Worm (Caenorhabditis elegans) whole organism, L3 larva: Measurements from ENCODE around the gene W03F8.6.

Experiments used
- R02D3.7 ChIP-seq: fragments of 150-350 bp; optimal IDR thresholded peaks from 2 replicates; lab custom pipeline; 2014; ENCODE audit warnings: missing biosample characterization, missing genetic modification characterization
- ZK546.5 ChIP-seq: sonication (generic microtip); optimal IDR thresholded peaks from 2 replicates; lab custom pipeline; 2017; ENCODE audit warnings: missing biosample characterization, missing genetic modification characterization
- aly-2 ChIP-seq: fragments of 150-350 bp; optimal IDR thresholded peaks from 2 replicates; lab custom pipeline; 2014; ENCODE audit warnings: missing biosample characterization, missing genetic modification characterization
- ama-1 ChIP-seq: fragments of 150-350 bp; optimal IDR thresholded peaks from 2 replicates; lab custom pipeline; 2018
- ceh-16 ChIP-seq: sonication (generic microtip); optimal IDR thresholded peaks from 2 replicates; lab custom pipeline; 2017; ENCODE audit warnings: missing biosample characterization, missing genetic modification characterization
- ceh-28 ChIP-seq: fragments of 150-350 bp; optimal IDR thresholded peaks from 2 replicates; lab custom pipeline; 2014; ENCODE audit warnings: missing biosample characterization, missing genetic modification reagents, missing genetic modification characterization
- ceh-82 ChIP-seq: fragments of 150-350 bp; optimal IDR thresholded peaks from 2 replicates; lab custom pipeline; 2014; ENCODE audit warnings: missing biosample characterization, missing genetic modification characterization
- ceh-9 ChIP-seq: sonication (generic microtip); optimal IDR thresholded peaks from 2 replicates; lab custom pipeline; 2018; ENCODE audit warnings: missing biosample characterization, missing genetic modification characterization
- daf-12 ChIP-seq: fragments of 150-350 bp; optimal IDR thresholded peaks from 2 replicates; lab custom pipeline; 2014; ENCODE audit warnings: missing biosample characterization, missing genetic modification reagents, missing genetic modification characterization
- egl-27 ChIP-seq: sonication (generic microtip); optimal IDR thresholded peaks from 4 replicates; lab custom pipeline; 2017; ENCODE audit warnings: missing biosample characterization, missing genetic modification reagents, missing genetic modification characterization
- egl-5 ChIP-seq: fragments of 150-350 bp; optimal IDR thresholded peaks from 2 replicates; lab custom pipeline; 2017; ENCODE audit warnings: missing biosample characterization, missing genetic modification reagents, missing genetic modification characterization, inconsistent platforms
- elt-1 ChIP-seq: fragments of 150-350 bp; optimal IDR thresholded peaks from 2 replicates; lab custom pipeline; 2014; ENCODE audit warnings: missing biosample characterization, missing genetic modification characterization
- elt-2 ChIP-seq: sonication (generic microtip); optimal IDR thresholded peaks from 2 replicates; lab custom pipeline; 2016; ENCODE audit warnings: missing genetic modification reagents, mild to moderate bottlenecking, missing genetic modification characterization, missing compliant biosample characterization
- elt-3 ChIP-seq, 3 experiments: fragments of 150-350 bp in 1 of 3; sonication (generic microtip) in 2 of 3; optimal IDR thresholded peaks; 2 replicates in 2 of 3; 4 replicates in 1 of 3; lab custom pipeline; 2014 to 2017; ENCODE audit warnings: missing biosample characterization in 3 of 3, missing genetic modification characterization in 3 of 3
- eor-1 ChIP-seq, 2 experiments: fragments of 150-350 bp; optimal IDR thresholded peaks; 2 replicates each; lab custom pipeline; 2014 to 2018; ENCODE audit warnings: missing biosample characterization in 2 of 2, missing genetic modification characterization in 2 of 2
- fkh-10 ChIP-seq: sonication (generic microtip); optimal IDR thresholded peaks from 2 replicates; lab custom pipeline; 2017; ENCODE audit warnings: missing biosample characterization, missing genetic modification reagents, missing genetic modification characterization
- fkh-2 ChIP-seq: fragments of 150-350 bp; optimal IDR thresholded peaks from 2 replicates; lab custom pipeline; 2014; ENCODE audit warnings: missing biosample characterization, missing genetic modification reagents, missing genetic modification characterization
- fos-1 ChIP-seq: fragments of 150-350 bp; optimal IDR thresholded peaks from 2 replicates; lab custom pipeline; 2014; ENCODE audit warnings: missing biosample characterization, missing genetic modification characterization
- hmg-11 ChIP-seq: sonication (generic microtip); optimal IDR thresholded peaks from 2 replicates; lab custom pipeline; 2016; ENCODE audit warnings: missing genetic modification characterization, missing compliant biosample characterization
- jun-1 ChIP-seq: fragments of 150-350 bp; optimal IDR thresholded peaks from 2 replicates; lab custom pipeline; 2014; ENCODE audit warnings: missing biosample characterization, missing genetic modification reagents, missing genetic modification characterization
- lin-15B ChIP-seq: fragments of 150-350 bp; optimal IDR thresholded peaks from 2 replicates; lab custom pipeline; 2014; ENCODE audit warnings: missing biosample characterization, missing genetic modification characterization
- lin-39 ChIP-seq: fragments of 150-350 bp; optimal IDR thresholded peaks from 2 replicates; lab custom pipeline; 2018; ENCODE audit warnings: missing biosample characterization, missing genetic modification reagents, missing genetic modification characterization
- lsy-12 ChIP-seq: sonication (generic microtip); optimal IDR thresholded peaks from 2 replicates; lab custom pipeline; 2016; ENCODE audit warnings: mild to moderate bottlenecking, missing genetic modification characterization, missing compliant biosample characterization
- mdl-1 ChIP-seq: fragments of 150-350 bp; optimal IDR thresholded peaks from 2 replicates; lab custom pipeline; 2014; ENCODE audit warnings: missing biosample characterization, missing genetic modification characterization
- mml-1 ChIP-seq: fragments of 150-350 bp; sonication (generic microtip); optimal IDR thresholded peaks from 3 replicates; lab custom pipeline; 2014; ENCODE audit warnings: missing biosample characterization, missing genetic modification characterization
- nfya-1 ChIP-seq: sonication (generic microtip); optimal IDR thresholded peaks from 2 replicates; lab custom pipeline; 2017; ENCODE audit warnings: missing genetic modification characterization, mild to moderate bottlenecking, missing compliant biosample characterization, antibody characterized with exemption, moderate library complexity; ENCODE audit not compliant: insufficient read depth
- nhr-11 ChIP-seq: fragments of 150-350 bp; optimal IDR thresholded peaks from 2 replicates; lab custom pipeline; 2014; ENCODE audit warnings: missing biosample characterization, missing genetic modification characterization
- nhr-12 ChIP-seq: fragments of 150-350 bp; optimal IDR thresholded peaks from 2 replicates; lab custom pipeline; 2014; ENCODE audit warnings: missing biosample characterization, missing genetic modification characterization
- nhr-23 ChIP-seq: fragments of 150-350 bp; optimal IDR thresholded peaks from 2 replicates; lab custom pipeline; 2014; ENCODE audit warnings: missing biosample characterization, missing genetic modification reagents, missing genetic modification characterization
- nhr-237 ChIP-seq: fragments of 150-350 bp; optimal IDR thresholded peaks from 2 replicates; lab custom pipeline; 2014; ENCODE audit warnings: missing biosample characterization, missing genetic modification characterization
- nhr-25 ChIP-seq: sonication (generic microtip); optimal IDR thresholded peaks from 2 replicates; lab custom pipeline; 2017; ENCODE audit warnings: missing biosample characterization, missing genetic modification characterization
- nhr-28 ChIP-seq: fragments of 150-350 bp; optimal IDR thresholded peaks from 2 replicates; lab custom pipeline; 2014; ENCODE audit warnings: missing biosample characterization, missing genetic modification characterization
- nhr-43 ChIP-seq: sonication (generic microtip); optimal IDR thresholded peaks from 2 replicates; lab custom pipeline; 2016; ENCODE audit warnings: mild to moderate bottlenecking, missing genetic modification characterization, missing compliant biosample characterization; ENCODE audit not compliant: poor library complexity, severe bottlenecking
- nhr-67 ChIP-seq: fragments of 150-350 bp; optimal IDR thresholded peaks from 2 replicates; lab custom pipeline; 2014; ENCODE audit warnings: missing biosample characterization, missing genetic modification characterization
- nhr-76 ChIP-seq: fragments of 150-350 bp; sonication (generic microtip); optimal IDR thresholded peaks from 5 replicates; lab custom pipeline; 2014; ENCODE audit warnings: missing biosample characterization, missing genetic modification characterization
- nhr-77 ChIP-seq: fragments of 150-350 bp; optimal IDR thresholded peaks from 2 replicates; lab custom pipeline; 2014; ENCODE audit warnings: missing biosample characterization, missing genetic modification characterization
- pha-4 ChIP-seq: fragments of 150-350 bp; optimal IDR thresholded peaks from 2 replicates; lab custom pipeline; 2014; ENCODE audit warnings: missing biosample characterization, missing genetic modification reagents, missing genetic modification characterization
- pqm-1 ChIP-seq: fragments of 150-350 bp; optimal IDR thresholded peaks from 2 replicates; lab custom pipeline; 2017; ENCODE audit warnings: missing biosample characterization, missing genetic modification characterization, inconsistent platforms
- sea-2 ChIP-seq: fragments of 150-350 bp; sonication (generic microtip); optimal IDR thresholded peaks from 4 replicates; lab custom pipeline; 2014; ENCODE audit warnings: missing biosample characterization, missing genetic modification reagents, missing genetic modification characterization
- skn-1 ChIP-seq: fragments of 150-350 bp; optimal IDR thresholded peaks from 2 replicates; lab custom pipeline; 2014; ENCODE audit warnings: missing biosample characterization, missing genetic modification characterization
- snpc-4 ChIP-seq: fragments of 150-350 bp; optimal IDR thresholded peaks from 2 replicates; lab custom pipeline; 2014; ENCODE audit warnings: missing biosample characterization, missing genetic modification characterization
- tbx-2 ChIP-seq: sonication (generic microtip); optimal IDR thresholded peaks from 2 replicates; lab custom pipeline; 2016; ENCODE audit warnings: mild to moderate bottlenecking, missing genetic modification characterization, missing compliant biosample characterization
- unc-39 ChIP-seq: sonication (generic microtip); optimal IDR thresholded peaks from 4 replicates; lab custom pipeline; 2017; ENCODE audit warnings: missing biosample characterization, missing genetic modification characterization
- unc-62 ChIP-seq: fragments of 150-350 bp; sonication (generic microtip); optimal IDR thresholded peaks from 4 replicates; lab custom pipeline; 2014; ENCODE audit warnings: missing biosample characterization, missing genetic modification reagents, missing genetic modification characterization
- zag-1 ChIP-seq: fragments of 150-350 bp; optimal IDR thresholded peaks from 2 replicates; lab custom pipeline; 2014; ENCODE audit warnings: missing biosample characterization, missing genetic modification characterization
- ztf-11 ChIP-seq: fragments of 150-350 bp; optimal IDR thresholded peaks from 2 replicates; lab custom pipeline; 2014; ENCODE audit warnings: missing biosample characterization, missing genetic modification characterization
- ztf-4 ChIP-seq: fragments of 150-350 bp; optimal IDR thresholded peaks from 2 replicates; lab custom pipeline; 2014; ENCODE audit warnings: missing biosample characterization, missing genetic modification characterization

W03F8.6 gene

ce11 chrIV:5195531-5195930, 9.2 kb upstream of the W03F8.6 start, which contains the start of gene gpa-18:
gpa-18 (minus strand) TSS chrIV:5195631.
- no peak for TF ChIP-seq eor-1 (tag; optimal IDR thresholded peaks at IDR 0.05; lab: Kevin White, UChicago)
- TF ChIP-seq ceh-16 (tag; lab: Kevin White, UChicago) = no peak
- TF ChIP-seq nhr-12 = no peak
- TF ChIP-seq nhr-76 = no peak
- no peak for TF ChIP-seq elt-2 (tag; lab: Kevin White, UChicago)
- TF ChIP-seq egl-27 = no peak
- no peak for TF ChIP-seq nfya-1
- no peak for TF ChIP-seq nhr-67 (tag; lab: Kevin White, UChicago)
- TF ChIP-seq, all 47 proteins: peak for 0

- TF ChIP-seq nhr-11 (tag; lab: Kevin White, UChicago) = no peak
- TF ChIP-seq lin-15B = peak; percentile 26
- TF ChIP-seq ztf-4 = no peak
- no peak for TF ChIP-seq nfya-1
- TF ChIP-seq unc-62 (GFP tag; lab: Kevin White, UChicago) = no peak
These were observed 1.7 kb upstream of the W03F8.6 start for ce11 chrIV:5188051-5188450.

- TF ChIP-seq mdl-1 (tag; lab: Kevin White, UChicago) = no peak
- no peak for TF ChIP-seq unc-39 (tag; lab: Kevin White, UChicago)
- TF ChIP-seq ceh-28 (tag; lab: Kevin White, UChicago) = peak; percentile 87
- TF ChIP-seq pqm-1 (tag; lab: Kevin White, UChicago) = peak; percentile 42
- TF ChIP-seq fkh-10 (GFP tag; lab: Kevin White, UChicago) = no peak
- no peak for TF ChIP-seq nhr-28 (tag; lab: Kevin White, UChicago)
- no peak for TF ChIP-seq fkh-2 (tag; lab: Kevin White, UChicago)
- TF ChIP-seq nhr-23 (tag; lab: Kevin White, UChicago) = peak; percentile 97
- TF ChIP-seq ama-1 (lab: Kevin White, UChicago) = peak; percentile 53
- peak; percentile 24 for TF ChIP-seq egl-27
- no peak for TF ChIP-seq unc-62 (GFP tag; lab: Kevin White, UChicago)
- peak; percentile 35 for TF ChIP-seq nhr-11 (tag; lab: Kevin White, UChicago)
- TF ChIP-seq fos-1 (tag; lab: Kevin White, UChicago) = no peak
- TF ChIP-seq elt-1 (tag; lab: Kevin White, UChicago) = peak; percentile 69
- TF ChIP-seq egl-5 = peak; percentile 92
- peak; percentile 83 for TF ChIP-seq jun-1 (tag; lab: Kevin White, UChicago)
- peak; percentile 91 for TF ChIP-seq nhr-43 (tag; lab: Kevin White, UChicago)
- TF ChIP-seq tbx-2 (tag; lab: Kevin White, UChicago) = peak; percentile 92
- TF ChIP-seq R02D3.7 (tag; lab: Kevin White, UChicago) = peak; percentile 88
- TF ChIP-seq lsy-12 = peak; percentile 91
- peak; percentile 28 for TF ChIP-seq aly-2
- TF ChIP-seq ceh-82 (tag; lab: Kevin White, UChicago) = peak; percentile 87
- TF ChIP-seq nhr-77 = peak; percentile 74
- no peak for TF ChIP-seq nhr-12
- TF ChIP-seq lin-15B = peak; percentile 96
- TF ChIP-seq nfya-1 = peak; percentile 91
- TF ChIP-seq zag-1 (tag; lab: Kevin White, UChicago) = no peak
- no peak for TF ChIP-seq ztf-11 (tag; lab: Kevin White, UChicago)
- TF ChIP-seq ZK546.5 (tag; lab: Kevin White, UChicago) = no peak
- TF ChIP-seq lin-39 (tag; lab: Kevin White, UChicago) = peak; percentile 71
- TF ChIP-seq elt-2 (tag; lab: Kevin White, UChicago) = peak; percentile 62
- TF ChIP-seq eor-1 (tag; optimal IDR thresholded peaks at IDR 0.05; lab: Kevin White, UChicago) = no peak
- TF ChIP-seq nhr-76 = no peak
- TF ChIP-seq ceh-16 (tag; lab: Kevin White, UChicago) = no peak
- TF ChIP-seq ztf-4 = peak; percentile 74
- no peak for TF ChIP-seq mml-1
- peak; percentile 88 for TF ChIP-seq hmg-11 (tag; lab: Kevin White, UChicago)
- no peak for TF ChIP-seq ceh-9
- peak; percentile 96 for TF ChIP-seq nhr-25 (tag; lab: Kevin White, UChicago)
- TF ChIP-seq nhr-237 = no peak
- TF ChIP-seq nhr-67 (tag; lab: Kevin White, UChicago) = no peak
- TF ChIP-seq daf-12 = no peak
- peak; percentile 94 for TF ChIP-seq pha-4
- TF ChIP-seq elt-3 (tag; optimal IDR thresholded peaks at IDR 0.05; lab: Kevin White, UChicago) = peak in 1 of 3 experiments; percentile 49
- no peak for TF ChIP-seq sea-2 (GFP tag; lab: Kevin White, UChicago)
- TF ChIP-seq snpc-4 (tag; lab: Kevin White, UChicago) = peak; percentile 93
- TF ChIP-seq skn-1 = peak; percentile 84
These were observed 2.6 kb downstream of the W03F8.6 start, which contains the start of gene W03F8.4 for ce11 chrIV:5183755-5184166. W03F8.4 (plus strand) TSS chrIV:5184123.
